Fruit fly (Drosophila melanogaster) whole organism: ENCODE data around the gene Cht11.

Source experiments
- CG8478 ChIP-seq: fragments of >200 bp; optimal IDR thresholded peaks from 2 replicates; lab custom pipeline; 2018; ENCODE audit warnings: inconsistent platforms
- EcR ChIP-seq, 2 experiments: fragments of >200 bp; optimal IDR thresholded peaks; 2 replicates each; lab custom pipeline; 2017; ENCODE audit warnings: missing biosample characterization in 2 of 2, missing genetic modification characterization in 2 of 2, missing genetic modification reagents in 2 of 2
- pan ChIP-seq: fragments of >200 bp; optimal IDR thresholded peaks from 2 replicates; lab custom pipeline; 2017
- psq ChIP-seq: fragments of >200 bp; optimal IDR thresholded peaks from 2 replicates; lab custom pipeline; 2017
- usp ChIP-seq: fragments of >200 bp; optimal IDR thresholded peaks from 2 replicates; lab custom pipeline; 2017; ENCODE audit warnings: missing biosample characterization, missing genetic modification characterization, mixed read lengths

DNA sequence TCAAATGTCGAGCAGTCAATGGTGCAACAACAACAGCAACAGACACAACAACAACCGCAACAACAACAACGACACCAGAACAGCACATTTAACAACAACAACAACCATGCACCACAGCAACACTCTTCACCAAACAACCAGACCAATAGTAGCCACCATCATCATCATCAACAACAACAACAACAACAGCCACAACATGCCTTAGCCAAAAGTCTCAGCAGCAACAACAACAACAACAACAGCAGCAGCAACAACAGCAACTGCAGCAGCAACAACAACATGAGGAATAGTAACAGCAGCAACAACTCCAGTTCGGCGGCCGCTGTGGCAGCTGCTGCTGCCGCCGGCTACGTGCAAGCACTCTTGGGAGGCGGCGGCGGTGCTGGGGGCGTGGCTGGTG, 27.0 kb upstream of the Cht11 start:
- TF ChIP-seq psq (lab: Kevin White, UChicago) (no peak), usp (GFP tag; lab: Kevin White, UChicago) (no peak), pan (lab: Kevin White, UChicago) (no peak), CG8478 (lab: Kevin White, UChicago) (no peak), EcR (GFP tag; optimal IDR thresholded peaks at IDR 0.05; lab: Kevin White, UChicago) (no peak)
